Worm (Caenorhabditis elegans) whole organism, mixed stage, embryonic: ENCODE measurements around the gene moa-1.

Experiments
- M03D4.4 ChIP-seq: sonication (generic microtip); optimal IDR thresholded peaks from 2 replicates; lab custom pipeline; 2017; ENCODE audit warnings: mild to moderate bottlenecking, missing genetic modification characterization, missing compliant biosample characterization
- bed-3 ChIP-seq: fragments of 200-800 bp; sonication (Bioruptor generic); optimal IDR thresholded peaks from 3 replicates; lab custom pipeline; 2018; ENCODE audit warnings: mild to moderate bottlenecking, missing genetic modification characterization, moderate library complexity, missing compliant biosample characterization
- blmp-1 ChIP-seq: fragments of 150-350 bp; optimal IDR thresholded peaks from 2 replicates; lab custom pipeline; 2014; ENCODE audit warnings: missing biosample characterization, missing genetic modification characterization
- ceh-39 ChIP-seq: fragments of 150-350 bp; optimal IDR thresholded peaks from 2 replicates; lab custom pipeline; 2014; ENCODE audit warnings: missing biosample characterization, missing genetic modification characterization
- ceh-43 ChIP-seq: fragments of 200-800 bp; sonication (Bioruptor generic); optimal IDR thresholded peaks from 2 replicates; lab custom pipeline; 2018; ENCODE audit warnings: mild to moderate bottlenecking, missing genetic modification characterization, moderate library complexity, missing compliant biosample characterization
- ceh-83 ChIP-seq: fragments of 200-800 bp; sonication (Bioruptor generic); optimal IDR thresholded peaks from 2 replicates; lab custom pipeline; 2018; ENCODE audit warnings: mild to moderate bottlenecking, missing genetic modification characterization, missing compliant biosample characterization
- ces-1 ChIP-seq: fragments of 150-350 bp; optimal IDR thresholded peaks from 2 replicates; lab custom pipeline; 2014; ENCODE audit warnings: missing biosample characterization, missing genetic modification reagents, missing genetic modification characterization
- cnd-1 ChIP-seq: fragments of 200-800 bp; sonication (Bioruptor generic); optimal IDR thresholded peaks from 2 replicates; lab custom pipeline; 2018; ENCODE audit warnings: mild to moderate bottlenecking, missing genetic modification characterization, missing compliant biosample characterization
- elt-1 ChIP-seq: sonication (generic microtip); optimal IDR thresholded peaks from 2 replicates; lab custom pipeline; 2017; ENCODE audit warnings: missing genetic modification characterization, mild to moderate bottlenecking, missing compliant biosample characterization, antibody characterized with exemption, moderate library complexity, borderline replicate concordance; ENCODE audit not compliant: insufficient read depth
- elt-3 ChIP-seq: fragments of 150-350 bp; optimal IDR thresholded peaks from 2 replicates; lab custom pipeline; 2014; ENCODE audit warnings: missing biosample characterization, missing genetic modification characterization
- flh-1 ChIP-seq: fragments of 200-800 bp; sonication (Bioruptor generic); optimal IDR thresholded peaks from 2 replicates; lab custom pipeline; 2018; ENCODE audit warnings: mild to moderate bottlenecking, missing genetic modification characterization, moderate library complexity, missing compliant biosample characterization
- ham-2 ChIP-seq: fragments of 200-800 bp; sonication (Bioruptor generic); optimal IDR thresholded peaks from 2 replicates; lab custom pipeline; 2018; ENCODE audit warnings: mild to moderate bottlenecking, missing genetic modification characterization, missing compliant biosample characterization
- hlh-1 ChIP-seq: fragments of 150-350 bp; optimal IDR thresholded peaks from 2 replicates; lab custom pipeline; 2014; ENCODE audit warnings: missing biosample characterization, missing genetic modification reagents, missing genetic modification characterization
- lin-13 ChIP-seq: fragments of 150-350 bp; optimal IDR thresholded peaks from 2 replicates; lab custom pipeline; 2014; ENCODE audit warnings: missing biosample characterization, missing genetic modification characterization
- lin-32 ChIP-seq: fragments of 200-800 bp; sonication (Bioruptor generic); optimal IDR thresholded peaks from 2 replicates; lab custom pipeline; 2018; ENCODE audit warnings: mild to moderate bottlenecking, missing genetic modification characterization, missing compliant biosample characterization
- lsy-2 ChIP-seq: fragments of 150-350 bp; optimal IDR thresholded peaks from 2 replicates; lab custom pipeline; 2014; ENCODE audit warnings: missing biosample characterization, missing genetic modification characterization
- mab-5 ChIP-seq: fragments of 150-350 bp; optimal IDR thresholded peaks from 2 replicates; lab custom pipeline; 2014; ENCODE audit warnings: missing biosample characterization, missing genetic modification characterization
- mep-1 ChIP-seq: fragments of 150-350 bp; optimal IDR thresholded peaks from 2 replicates; lab custom pipeline; 2017; ENCODE audit warnings: missing biosample characterization, missing genetic modification reagents, missing genetic modification characterization, inconsistent platforms
- mls-2 ChIP-seq: sonication (generic microtip); optimal IDR thresholded peaks from 2 replicates; lab custom pipeline; 2016; ENCODE audit warnings: mild to moderate bottlenecking, missing genetic modification characterization, moderate library complexity, missing compliant biosample characterization
- nhr-237 ChIP-seq: fragments of 150-350 bp; optimal IDR thresholded peaks from 2 replicates; lab custom pipeline; 2014; ENCODE audit warnings: missing biosample characterization, missing genetic modification characterization
- nhr-28 ChIP-seq: fragments of 150-350 bp; optimal IDR thresholded peaks from 2 replicates; lab custom pipeline; 2014; ENCODE audit warnings: missing biosample characterization, missing genetic modification characterization
- nhr-76 ChIP-seq: sonication (generic microtip); optimal IDR thresholded peaks from 2 replicates; lab custom pipeline; 2017; ENCODE audit warnings: missing biosample characterization, missing genetic modification characterization
- pha-4 ChIP-seq: fragments of 150-350 bp; optimal IDR thresholded peaks from 2 replicates; lab custom pipeline; 2018; ENCODE audit warnings: missing biosample characterization, missing genetic modification reagents, missing genetic modification characterization
- sem-2 ChIP-seq: fragments of 200-800 bp; sonication (Bioruptor generic); optimal IDR thresholded peaks from 2 replicates; lab custom pipeline; 2018; ENCODE audit warnings: mild to moderate bottlenecking, missing genetic modification characterization, missing compliant biosample characterization
- snpc-4 ChIP-seq: fragments of 150-350 bp; optimal IDR thresholded peaks from 2 replicates; lab custom pipeline; 2014; ENCODE audit warnings: missing biosample characterization, missing genetic modification characterization
- sptf-1 ChIP-seq: sonication (generic microtip); optimal IDR thresholded peaks from 2 replicates; lab custom pipeline; 2017; ENCODE audit warnings: mild to moderate bottlenecking, missing genetic modification characterization, moderate library complexity, missing compliant biosample characterization
- tbx-8 ChIP-seq: fragments of 200-800 bp; sonication (Bioruptor generic); optimal IDR thresholded peaks from 2 replicates; lab custom pipeline; 2018; ENCODE audit warnings: mild to moderate bottlenecking, missing genetic modification characterization, moderate library complexity, missing compliant biosample characterization
- unc-120 ChIP-seq: sonication (generic microtip); optimal IDR thresholded peaks from 2 replicates; lab custom pipeline; 2017; ENCODE audit warnings: missing genetic modification characterization, missing compliant biosample characterization; ENCODE audit not compliant: poor library complexity, severe bottlenecking
- unc-39 ChIP-seq: fragments of 150-350 bp; optimal IDR thresholded peaks from 2 replicates; lab custom pipeline; 2014; ENCODE audit warnings: missing biosample characterization, missing genetic modification characterization
- zip-8 ChIP-seq: fragments of 150-350 bp; optimal IDR thresholded peaks from 2 replicates; lab custom pipeline; 2014; ENCODE audit warnings: missing biosample characterization, missing genetic modification characterization
- ztf-11 ChIP-seq: fragments of 150-350 bp; optimal IDR thresholded peaks from 2 replicates; lab custom pipeline; 2014; ENCODE audit warnings: missing biosample characterization, missing genetic modification characterization

moa-1 gene

DNA sequence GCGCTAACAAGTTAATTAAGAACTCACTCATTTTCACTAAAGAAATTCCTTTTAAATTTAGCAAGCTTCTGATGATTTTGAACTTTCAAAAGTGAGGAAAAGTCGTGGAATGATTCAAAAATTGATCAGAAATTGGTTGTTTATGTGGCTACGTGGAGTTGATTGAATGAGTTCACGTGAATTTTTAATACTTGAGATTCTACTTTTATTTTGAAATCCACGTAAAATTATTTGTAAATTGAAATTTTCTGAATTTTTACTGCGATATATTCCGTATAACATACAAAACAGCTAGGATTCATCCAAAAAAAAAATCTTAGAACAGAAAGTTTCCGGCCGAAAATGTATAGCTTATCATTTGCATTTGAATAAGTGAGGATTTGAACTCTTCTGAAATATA, at the start of gene moa-1:
moa-1 (minus strand) TSS at position 101 of the 400 bp plus-strand sequence.
- no peak for TF ChIP-seq mls-2 (tag; lab: Kevin White, UChicago)
- TF ChIP-seq blmp-1 (tag; lab: Kevin White, UChicago) = no peak
- TF ChIP-seq sem-2 (GFP tag; lab: Kevin White, UChicago) = no peak
- no peak for TF ChIP-seq ces-1
- no peak for TF ChIP-seq M03D4.4 (tag; lab: Kevin White, UChicago)
- no peak for TF ChIP-seq lin-13 (tag; lab: Kevin White, UChicago)
- no peak for TF ChIP-seq pha-4 (tag; lab: Kevin White, UChicago)
- TF ChIP-seq lin-32 (GFP tag; lab: Kevin White, UChicago) = no peak
- TF ChIP-seq elt-1 (tag; lab: Kevin White, UChicago) = no peak
- no peak for TF ChIP-seq ztf-11
- TF ChIP-seq ham-2 (GFP tag; lab: Kevin White, UChicago) = no peak
- no peak for TF ChIP-seq ceh-43 (GFP tag; lab: Kevin White, UChicago)
- no peak for TF ChIP-seq elt-3
- no peak for TF ChIP-seq zip-8 (tag; lab: Kevin White, UChicago)
- TF ChIP-seq ceh-83 = no peak
- no peak for TF ChIP-seq unc-120 (tag; lab: Kevin White, UChicago)
- no peak for TF ChIP-seq mep-1 (tag; lab: Kevin White, UChicago)
- no peak for TF ChIP-seq nhr-28

DNA sequence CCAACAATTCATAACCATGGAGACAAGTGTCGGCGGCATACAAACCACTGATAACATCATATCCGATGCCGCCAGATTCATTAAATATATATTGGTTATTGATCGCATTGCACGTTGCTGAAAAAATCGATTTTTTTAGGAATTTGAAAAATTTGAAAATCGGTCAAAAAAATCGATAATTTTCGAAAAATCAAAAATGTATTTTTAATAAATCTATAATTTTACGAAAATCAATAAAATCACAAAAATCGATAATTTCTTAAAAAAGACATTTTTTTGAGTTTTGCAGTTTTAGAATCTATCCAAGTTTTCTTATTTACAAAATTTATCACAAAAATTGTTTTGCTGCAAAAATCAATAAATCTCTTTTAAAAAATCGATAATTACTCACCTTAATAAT, 45.8 kb upstream of the moa-1 start:
- TF ChIP-seq M03D4.4 (tag; lab: Kevin White, UChicago) (no peak), nhr-76 (tag; lab: Kevin White, UChicago) (no peak), lin-13 (tag; lab: Kevin White, UChicago) (no peak), sem-2 (GFP tag; lab: Kevin White, UChicago) (no peak), snpc-4 (tag; lab: Kevin White, UChicago) (no peak), mep-1 (tag; lab: Kevin White, UChicago) (no peak), ceh-43 (GFP tag; lab: Kevin White, UChicago) (no peak)

ce11 chrIII:2013156-2013854, 43.6 kb upstream of the moa-1 start:
- TF ChIP-seq unc-39 (tag; lab: Kevin White, UChicago) = no peak
- no peak for TF ChIP-seq sptf-1
- no peak for TF ChIP-seq elt-1 (tag; lab: Kevin White, UChicago)
- no peak for TF ChIP-seq cnd-1 (tag; lab: Kevin White, UChicago)
- TF ChIP-seq ceh-39 (tag; lab: Kevin White, UChicago) = no peak
- no peak for TF ChIP-seq zip-8 (tag; lab: Kevin White, UChicago)
- no peak for TF ChIP-seq hlh-1 (tag; lab: Kevin White, UChicago)
- TF ChIP-seq tbx-8 (GFP tag; lab: Kevin White, UChicago) = no peak
- no peak for TF ChIP-seq nhr-28

DNA sequence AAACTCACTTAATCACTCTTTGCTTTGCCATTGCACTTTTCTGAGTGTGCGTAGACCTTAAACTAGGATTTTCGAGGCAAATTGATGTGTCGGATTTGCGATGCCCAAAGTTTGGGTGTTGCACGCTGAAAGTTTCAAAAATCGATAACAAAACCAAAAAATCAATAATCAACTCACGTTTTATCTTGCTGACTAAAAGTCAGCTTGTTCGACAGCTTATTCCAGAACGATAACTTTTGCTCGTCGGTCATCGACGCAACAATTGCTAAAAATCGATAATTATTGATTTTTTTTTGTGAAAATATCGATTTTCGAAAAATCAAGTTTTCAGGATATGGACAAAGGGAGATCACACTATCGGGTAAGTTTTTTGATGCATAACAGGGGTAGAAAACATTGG, 42.9 kb upstream of the moa-1 start:
- no peak for TF ChIP-seq blmp-1 (tag; lab: Kevin White, UChicago)
- TF ChIP-seq bed-3 = no peak
- no peak for TF ChIP-seq nhr-237
- TF ChIP-seq mep-1 (tag; lab: Kevin White, UChicago) = no peak
- no peak for TF ChIP-seq nhr-76 (tag; lab: Kevin White, UChicago)
- no peak for TF ChIP-seq mab-5 (tag; lab: Kevin White, UChicago)

- TF ChIP-seq lsy-2 (tag; lab: Kevin White, UChicago) (no peak), ham-2 (GFP tag; lab: Kevin White, UChicago) (no peak), nhr-76 (tag; lab: Kevin White, UChicago) (no peak), ceh-43 (GFP tag; lab: Kevin White, UChicago) (no peak), snpc-4 (tag; lab: Kevin White, UChicago) (no peak), blmp-1 (tag; lab: Kevin White, UChicago) (no peak), cnd-1 (tag; lab: Kevin White, UChicago) (no peak), nhr-237 (no peak), ces-1 (no peak), lin-13 (tag; lab: Kevin White, UChicago) (no peak), pha-4 (tag; lab: Kevin White, UChicago) (no peak), bed-3 (no peak), nhr-28 (no peak), sptf-1 (no peak), flh-1 (GFP tag; lab: Kevin White, UChicago) (no peak), elt-1 (tag; lab: Kevin White, UChicago) (no peak), unc-39 (tag; lab: Kevin White, UChicago) (no peak)
Observed at ce11 chrIII:2008894-2009293, 39.2 kb upstream of the moa-1 start.
